Worm (Caenorhabditis elegans): ENCODE results near the gene F31E3.6.
"Not testable (repeated sequence)": the region's sequence is repeated elsewhere in the genome, so short reads cannot be mapped to it uniquely, and the experiment has no call there.

F31E3.6 gene

ce11 chrIII:6981989-6982553 is at the start of gene F31E3.6:
Gene F31E3.6, plus strand, starts transcription at chrIII:6982081.
- not testable (repeated sequence) for TF ChIP-seq unc-62 (GFP tag; optimal IDR thresholded peaks at IDR 0.05)

- no peak for TF ChIP-seq unc-62 (GFP tag; optimal IDR thresholded peaks at IDR 0.05)
These were observed 46.4 kb upstream of the F31E3.6 start, which contains the start of the genes F57B9.8 and coq-2 for ce11 chrIII:6935269-6936017. Gene F57B9.8, minus strand, starts transcription at chrIII:6935319. Gene coq-2, plus strand, starts transcription at chrIII:6935967.

- no peak for TF ChIP-seq unc-62 (GFP tag; optimal IDR thresholded peaks at IDR 0.05)
These were observed 42.4 kb upstream of the F31E3.6 start, which contains the start of gene F57B9.3 for ce11 chrIII:6939523-6939922. Gene F57B9.3, plus strand, starts transcription at chrIII:6939823.

ce11 chrIII:6945319-6945718 is 36.6 kb upstream of the F31E3.6 start:
- TF ChIP-seq unc-62 (GFP tag; optimal IDR thresholded peaks at IDR 0.05): no peak

- no peak for TF ChIP-seq unc-62 (GFP tag; optimal IDR thresholded peaks at IDR 0.05)
These were observed 36.1 kb upstream of the F31E3.6 start, which contains the start of gene abu-13 for ce11 chrIII:6945747-6946146. Gene abu-13, minus strand, starts transcription at chrIII:6945898.

ce11 chrIII:6946382-6946781 is 35.5 kb upstream of the F31E3.6 start, which contains the start of gene let-711:
Gene let-711, plus strand, starts transcription at chrIII:6946718.
- TF ChIP-seq unc-62 (GFP tag; optimal IDR thresholded peaks at IDR 0.05): no peak

- TF ChIP-seq unc-62 (GFP tag; optimal IDR thresholded peaks at IDR 0.05): no peak
These were observed 34.0 kb upstream of the F31E3.6 start for ce11 chrIII:6947896-6948295.

- no peak for TF ChIP-seq unc-62 (GFP tag; optimal IDR thresholded peaks at IDR 0.05)
These were observed 30.4 kb upstream of the F31E3.6 start for ce11 chrIII:6951435-6951834.

- TF ChIP-seq unc-62 (GFP tag; optimal IDR thresholded peaks at IDR 0.05): no peak
These were observed 28.5 kb upstream of the F31E3.6 start for ce11 chrIII:6953373-6953772.

ce11 chrIII:6953978-6954377 is 27.9 kb upstream of the F31E3.6 start:
- TF ChIP-seq unc-62 (GFP tag; optimal IDR thresholded peaks at IDR 0.05): no peak

- TF ChIP-seq unc-62 (GFP tag; optimal IDR thresholded peaks at IDR 0.05): no peak
These were observed 26.1 kb upstream of the F31E3.6 start for ce11 chrIII:6955766-6956165.

ce11 chrIII:6958674-6959241 is 23.1 kb upstream of the F31E3.6 start:
- TF ChIP-seq unc-62 (GFP tag; optimal IDR thresholded peaks at IDR 0.05): no peak

ce11 chrIII:6961167-6961566 is 20.7 kb upstream of the F31E3.6 start:
- no peak for TF ChIP-seq unc-62 (GFP tag; optimal IDR thresholded peaks at IDR 0.05)

- TF ChIP-seq unc-62 (GFP tag; optimal IDR thresholded peaks at IDR 0.05): no peak
These were observed 19.9 kb upstream of the F31E3.6 start, which contains the start of the genes rpn-6.1 and F57B9.1 for ce11 chrIII:6961937-6962504. Gene rpn-6.1, minus strand, starts transcription at chrIII:6962001. Gene F57B9.1, plus strand, starts transcription at chrIII:6962090.

- no peak for TF ChIP-seq unc-62 (GFP tag; optimal IDR thresholded peaks at IDR 0.05)
These were observed 13.7 kb upstream of the F31E3.6 start, which contains the start of gene panl-2 for ce11 chrIII:6968080-6968639. Gene panl-2, minus strand, starts transcription at chrIII:6968130.

ce11 chrIII:6968655-6969054 is 13.2 kb upstream of the F31E3.6 start:
- no peak for TF ChIP-seq unc-62 (GFP tag; optimal IDR thresholded peaks at IDR 0.05)

All from whole organism, dauer.